Fruit fly (Drosophila melanogaster): ENCODE results near the gene CG32240.

- TF ChIP-seq psq (optimal IDR thresholded peaks at IDR 0.05) (no peak), h (optimal IDR thresholded peaks at IDR 0.05) (no peak), Myc (optimal IDR thresholded peaks at IDR 0.05) (no peak), ttk (optimal IDR thresholded peaks at IDR 0.05) (no peak)
Measured at dm6 chr3L:4348839-4349238, 32.6 kb downstream of the CG32240 start.

All from Kc167 (cell line).